Worm (Caenorhabditis elegans): ENCODE results near the gene B0294.3.

B0294.3 gene

ce11 chrX:1858616-1859015 is 33.4 kb upstream of the B0294.3 start (continued):
- TF ChIP-seq ref-2 (tag; optimal IDR thresholded peaks at IDR 0.05) (peak; percentile 75), ceh-45 (GFP tag; IDR thresholded peaks at IDR 0.05) (peak; percentile 64; the same call in 1 of the 2 replicates), eyg-1 (tag; optimal IDR thresholded peaks at IDR 0.05) (peak; percentile 72), madf-2 (tag; optimal IDR thresholded peaks at IDR 0.05) (peak; percentile 74), hlh-15 (tag; optimal IDR thresholded peaks at IDR 0.05) (peak; percentile 74), npax-4 (tag; optimal IDR thresholded peaks at IDR 0.05) (peak; percentile 30), ceh-30 (tag; optimal IDR thresholded peaks at IDR 0.05) (no peak), fkh-6 (tag; optimal IDR thresholded peaks at IDR 0.05) (peak; percentile 82), C08G9.2 (tag; optimal IDR thresholded peaks at IDR 0.05) (peak; percentile 75), odd-2 (tag; optimal IDR thresholded peaks at IDR 0.05) (no peak), ztf-16 (tag; optimal IDR thresholded peaks at IDR 0.05) (peak; percentile 69), ceh-48 (tag; optimal IDR thresholded peaks at IDR 0.05) (peak; percentile 49), mec-3 (tag; optimal IDR thresholded peaks at IDR 0.05; ENCODE audit: borderline replicate concordance) (peak; percentile 32), K09A11.1 (tag; optimal IDR thresholded peaks at IDR 0.05; ENCODE audit: insufficient read depth) (peak; percentile 45), ceh-14 (tag; optimal IDR thresholded peaks at IDR 0.05) (peak; percentile 60), hlh-30 (tag; optimal IDR thresholded peaks at IDR 0.05; ENCODE audit: insufficient read depth) (peak; percentile 1), pat-9 (tag; optimal IDR thresholded peaks at IDR 0.05) (peak; percentile 72), zip-5 (tag; optimal IDR thresholded peaks at IDR 0.05) (peak; percentile 35), pha-2 (tag; optimal IDR thresholded peaks at IDR 0.05) (peak; percentile 60), dmd-4 (tag; optimal IDR thresholded peaks at IDR 0.05; ENCODE audit: borderline replicate concordance) (no peak), T23F11.4 (GFP tag; optimal IDR thresholded peaks at IDR 0.05) (peak; percentile 49), F13H6.1 (tag; optimal IDR thresholded peaks at IDR 0.05) (peak; percentile 56), nhr-11 (tag; optimal IDR thresholded peaks at IDR 0.05) (no peak), rnt-1 (tag; optimal IDR thresholded peaks at IDR 0.05) (peak; percentile 85), ceh-18 (tag; optimal IDR thresholded peaks at IDR 0.05) (peak; percentile 81), fkh-10 (GFP tag; optimal IDR thresholded peaks at IDR 0.05) (no peak), sdc-2 (tag; optimal IDR thresholded peaks at IDR 0.05) (peak; percentile 97), ceh-24 (tag; optimal IDR thresholded peaks at IDR 0.05) (peak; percentile 6), K02D7.2 (tag; optimal IDR thresholded peaks at IDR 0.05) (peak; percentile 68), hlh-8 (tag; optimal IDR thresholded peaks at IDR 0.05) (peak; percentile 51), unc-55 (GFP tag; optimal IDR thresholded peaks at IDR 0.05) (no peak), che-1 (tag; optimal IDR thresholded peaks at IDR 0.05) (peak; percentile 75), ama-1 (optimal IDR thresholded peaks at IDR 0.05) (no peak), unc-3 (GFP tag; conservative IDR thresholded peaks at IDR 0.05) (peak; percentile 64; the same call in 1 of the 2 replicates), unc-3 (tag; optimal IDR thresholded peaks at IDR 0.05) (peak; percentile 60), elt-4 (tag; optimal IDR thresholded peaks at IDR 0.05) (no peak), pha-4 (tag; optimal IDR thresholded peaks at IDR 0.05) (no peak), gmeb-2 (tag; optimal IDR thresholded peaks at IDR 0.05) (peak; percentile 61), ceh-34 (tag; optimal IDR thresholded peaks at IDR 0.05) (peak; percentile 85), lim-6 (tag; optimal IDR thresholded peaks at IDR 0.05) (peak; percentile 14), ceh-6 (GFP tag; optimal IDR thresholded peaks at IDR 0.05) (peak; percentile 74), ceh-9 (tag; optimal IDR thresholded peaks at IDR 0.05) (no peak), ceh-22 (tag; optimal IDR thresholded peaks at IDR 0.05) (no peak), ceh-2 (tag; optimal IDR thresholded peaks at IDR 0.05) (peak; percentile 64), ceh-19 (GFP tag; optimal IDR thresholded peaks at IDR 0.05) (peak; percentile 67), tbx-2 (tag; optimal IDR thresholded peaks at IDR 0.05) (peak; percentile 84), nhr-232 (tag; optimal IDR thresholded peaks at IDR 0.05) (peak; percentile 68), pros-1 (tag; optimal IDR thresholded peaks at IDR 0.05) (no peak), unc-42 (tag; optimal IDR thresholded peaks at IDR 0.05) (peak; percentile 5)

Measured in whole organism, late embryonic.